Fruit fly (Drosophila melanogaster) whole organism, embryonic: Measurements from ENCODE around the gene Cpr30B.

Source experiments
- Atf3 ChIP-seq: fragments of 200-800 bp; sonication (Bioruptor generic); optimal IDR thresholded peaks from 3 replicates; lab custom pipeline; 2016; ENCODE audit warnings: missing biosample characterization, missing genetic modification characterization
- BtbVII ChIP-seq: fragments of 200-800 bp; sonication (Bioruptor generic); optimal IDR thresholded peaks from 3 replicates; lab custom pipeline; 2017; ENCODE audit warnings: missing biosample characterization, mild to moderate bottlenecking, missing genetic modification characterization
- CG10366 ChIP-seq: fragments of 200-800 bp; sonication (Bioruptor generic); IDR thresholded peaks from 2 replicates; pipeline ENCODE4 v1.3.6; 2022; ENCODE audit warnings: missing biosample characterization, missing genetic modification characterization
- CG10462 ChIP-seq: fragments of 200-800 bp; sonication (Bioruptor generic); optimal IDR thresholded peaks from 2 replicates; lab custom pipeline; 2016; ENCODE audit warnings: missing biosample characterization, missing genetic modification characterization
- CG14050 ChIP-seq: fragments of 200-800 bp; sonication (Bioruptor generic); IDR thresholded peaks from 3 replicates; pipeline ENCODE4 v1.3.6; 2022; ENCODE audit warnings: missing biosample characterization, missing genetic modification characterization
- CG15479 ChIP-seq: fragments of 200-800 bp; sonication (Bioruptor generic); optimal IDR thresholded peaks from 3 replicates; lab custom pipeline; 2019; ENCODE audit warnings: missing biosample characterization, mild to moderate bottlenecking, missing genetic modification characterization, moderate library complexity
- CG1647 ChIP-seq: fragments of 200-800 bp; sonication (Bioruptor generic); optimal IDR thresholded peaks from 3 replicates; lab custom pipeline; 2016; ENCODE audit warnings: missing biosample characterization, missing genetic modification characterization
- CG16815 ChIP-seq: fragments of 200-800 bp; sonication (Bioruptor generic); optimal IDR thresholded peaks from 3 replicates; lab custom pipeline; 2017; ENCODE audit warnings: missing biosample characterization, mild to moderate bottlenecking, missing genetic modification characterization
- CG17912 ChIP-seq: fragments of 200-800 bp; sonication (Bioruptor generic); optimal IDR thresholded peaks from 2 replicates; lab custom pipeline; 2018; ENCODE audit warnings: missing biosample characterization, mild to moderate bottlenecking, missing genetic modification characterization
- CG1792 ChIP-seq: fragments of 200-800 bp; sonication (Bioruptor generic); optimal IDR thresholded peaks from 2 replicates; lab custom pipeline; 2016; ENCODE audit warnings: missing biosample characterization, missing genetic modification characterization
- CG2199 ChIP-seq: fragments of 200-800 bp; sonication (Bioruptor generic); IDR thresholded peaks from 3 replicates; pipeline ENCODE4 v1.3.6; 2022; ENCODE audit warnings: missing biosample characterization, missing genetic modification characterization
- CG2678 ChIP-seq: fragments of 200-800 bp; sonication (Bioruptor generic); optimal IDR thresholded peaks from 3 replicates; lab custom pipeline; 2019; ENCODE audit warnings: missing biosample characterization, mild to moderate bottlenecking, missing genetic modification characterization, moderate library complexity
- CG30431 ChIP-seq: fragments of 200-800 bp; sonication (Bioruptor generic); optimal IDR thresholded peaks from 2 replicates; lab custom pipeline; 2017; ENCODE audit warnings: missing biosample characterization, missing genetic modification characterization
- CG3065 ChIP-seq: fragments of 200-800 bp; sonication (Bioruptor generic); optimal IDR thresholded peaks from 2 replicates; lab custom pipeline; 2016; ENCODE audit warnings: missing biosample characterization, missing genetic modification characterization
- CG43689 ChIP-seq: fragments of 200-800 bp; sonication (Bioruptor generic); IDR thresholded peaks from 2 replicates; pipeline ENCODE4 v1.3.6; 2022; ENCODE audit warnings: missing biosample characterization, missing genetic modification characterization
- CG4424 ChIP-seq: fragments of 200-800 bp; sonication (Bioruptor generic); optimal IDR thresholded peaks from 3 replicates; lab custom pipeline; 2016; ENCODE audit warnings: missing biosample characterization, missing genetic modification characterization
- CG6791 ChIP-seq: fragments of 200-800 bp; sonication (Bioruptor generic); IDR thresholded peaks from 3 replicates; pipeline ENCODE4 v1.3.6; 2022; ENCODE audit warnings: missing biosample characterization, missing genetic modification characterization; ENCODE audit not compliant: partially characterized antibody
- CG7372 ChIP-seq: fragments of 200-800 bp; sonication (Bioruptor generic); IDR thresholded peaks from 2 replicates; pipeline ENCODE4 v1.3.6; 2022; ENCODE audit warnings: missing biosample characterization, missing genetic modification characterization
- CG7786 ChIP-seq: fragments of 200-800 bp; sonication (Bioruptor generic); optimal IDR thresholded peaks from 2 replicates; lab custom pipeline; 2016; ENCODE audit warnings: missing biosample characterization, missing genetic modification characterization
- CG8281 ChIP-seq: fragments of 200-800 bp; sonication (Bioruptor generic); optimal IDR thresholded peaks from 2 replicates; lab custom pipeline; 2018; ENCODE audit warnings: missing biosample characterization, mild to moderate bottlenecking, missing genetic modification characterization, moderate library complexity
- CG9817 ChIP-seq: fragments of 200-800 bp; sonication (Bioruptor generic); optimal IDR thresholded peaks from 2 replicates; lab custom pipeline; 2018; ENCODE audit warnings: missing biosample characterization, mild to moderate bottlenecking, missing genetic modification characterization, moderate library complexity
- Camta ChIP-seq: fragments of 200-800 bp; sonication (Bioruptor generic); optimal IDR thresholded peaks from 2 replicates; lab custom pipeline; 2016; ENCODE audit warnings: missing biosample characterization, missing genetic modification characterization
- Dek ChIP-seq: fragments of 200-800 bp; sonication (Bioruptor generic); optimal IDR thresholded peaks from 3 replicates; lab custom pipeline; 2019; ENCODE audit warnings: missing biosample characterization, mild to moderate bottlenecking, missing genetic modification characterization, moderate library complexity
- Dip3 ChIP-seq: fragments of 200-800 bp; sonication (Bioruptor generic); optimal IDR thresholded peaks from 3 replicates; lab custom pipeline; 2016; ENCODE audit warnings: missing biosample characterization, missing genetic modification characterization
- Fer3 ChIP-seq: fragments of 200-800 bp; sonication (Bioruptor generic); optimal IDR thresholded peaks from 2 replicates; lab custom pipeline; 2018; ENCODE audit warnings: missing biosample characterization, mild to moderate bottlenecking, missing genetic modification characterization, moderate library complexity
- Gug ChIP-seq: fragments of 200-800 bp; sonication (Bioruptor generic); IDR thresholded peaks from 4 replicates; pipeline ENCODE4 v1.3.6; 2022; ENCODE audit warnings: missing biosample characterization, missing genetic modification characterization
- HLH3B ChIP-seq: fragments of 200-800 bp; sonication (Bioruptor generic); IDR thresholded peaks from 2 replicates; pipeline ENCODE4 v1.3.6; 2022; ENCODE audit warnings: missing biosample characterization, missing genetic modification characterization
- Hmr ChIP-seq: fragments of 200-800 bp; sonication (Bioruptor generic); optimal IDR thresholded peaks from 3 replicates; lab custom pipeline; 2017; ENCODE audit warnings: mild to moderate bottlenecking, missing biosample characterization, missing genetic modification reagents, missing genetic modification characterization
- Mrtf ChIP-seq: fragments of 200-800 bp; sonication (Bioruptor generic); IDR thresholded peaks from 3 replicates; pipeline ENCODE4 v1.3.6; 2022; ENCODE audit warnings: missing biosample characterization, missing genetic modification characterization
- NFAT ChIP-seq: fragments of 200-800 bp; sonication (Bioruptor generic); IDR thresholded peaks from 2 replicates; pipeline ENCODE4 v1.3.6; 2022; ENCODE audit warnings: missing biosample characterization, missing genetic modification characterization
- Nf-YA ChIP-seq: fragments of 200-800 bp; sonication (Bioruptor generic); IDR thresholded peaks from 2 replicates; pipeline ENCODE4 v1.3.6; 2022; ENCODE audit warnings: missing biosample characterization, missing genetic modification characterization
- Ptx1 ChIP-seq: fragments of 200-800 bp; sonication (Bioruptor generic); IDR thresholded peaks from 2 replicates; pipeline ENCODE4 v1.3.6; 2022; ENCODE audit warnings: missing biosample characterization, missing genetic modification characterization
- Rx ChIP-seq: fragments of 200-800 bp; sonication (Bioruptor generic); IDR thresholded peaks from 2 replicates; pipeline ENCODE4 v1.3.6; 2022; ENCODE audit warnings: missing biosample characterization, missing genetic modification characterization
- Usf ChIP-seq: fragments of 200-800 bp; sonication (Bioruptor generic); optimal IDR thresholded peaks from 2 replicates; lab custom pipeline; 2017; ENCODE audit warnings: missing genotype, missing biosample characterization, missing genetic modification characterization
- ac ChIP-seq: fragments of 200-800 bp; sonication (Bioruptor generic); optimal IDR thresholded peaks from 3 replicates; lab custom pipeline; 2017; ENCODE audit warnings: missing biosample characterization, mild to moderate bottlenecking, missing genetic modification characterization
- al ChIP-seq: fragments of 200-800 bp; sonication (Bioruptor generic); IDR thresholded peaks from 2 replicates; pipeline ENCODE4 v1.3.6; 2022; ENCODE audit warnings: missing biosample characterization, missing genetic modification characterization
- btn ChIP-seq: fragments of 200-800 bp; sonication (Bioruptor generic); optimal IDR thresholded peaks from 2 replicates; lab custom pipeline; 2016; ENCODE audit warnings: missing biosample characterization, missing genetic modification characterization
- cg ChIP-seq: fragments of 200-800 bp; sonication (Bioruptor generic); optimal IDR thresholded peaks from 3 replicates; lab custom pipeline; 2019; ENCODE audit warnings: missing biosample characterization, mild to moderate bottlenecking, missing genetic modification characterization, moderate library complexity
- chinmo ChIP-seq: fragments of 200-800 bp; sonication (Bioruptor generic); IDR thresholded peaks from 4 replicates; pipeline ENCODE4 v1.3.6; 2022; ENCODE audit warnings: missing biosample characterization, missing genetic modification characterization; ENCODE audit not compliant: partially characterized antibody
- danr ChIP-seq: fragments of 200-800 bp; sonication (Bioruptor generic); IDR thresholded peaks from 2 replicates; pipeline ENCODE4 v1.3.6; 2022; ENCODE audit warnings: missing biosample characterization, missing genetic modification characterization
- dpn ChIP-seq, 2 experiments: fragments of 200-800 bp; sonication (Bioruptor generic); optimal IDR thresholded peaks; 3 replicates each; lab custom pipeline; 2016; ENCODE audit warnings: missing biosample characterization in 2 of 2, missing genetic modification characterization in 2 of 2
- ind ChIP-seq: fragments of 200-800 bp; sonication (Bioruptor generic); optimal IDR thresholded peaks from 3 replicates; lab custom pipeline; 2016; ENCODE audit warnings: missing biosample characterization, missing genetic modification characterization
- insv ChIP-seq, 2 experiments: fragments of 200-800 bp; sonication (Bioruptor generic); optimal IDR thresholded peaks; 3 replicates each; lab custom pipeline; 2016 to 2018; ENCODE audit warnings: missing biosample characterization in 2 of 2, missing genetic modification characterization in 2 of 2
- klu ChIP-seq: fragments of 200-800 bp; sonication (Bioruptor generic); IDR thresholded peaks from 2 replicates; pipeline ENCODE4 v1.3.6; 2022; ENCODE audit warnings: missing biosample characterization, missing genetic modification characterization
- nau ChIP-seq: fragments of 200-800 bp; sonication (Bioruptor generic); optimal IDR thresholded peaks from 3 replicates; lab custom pipeline; 2017; ENCODE audit warnings: missing biosample characterization, mild to moderate bottlenecking, missing genetic modification characterization, missing genetic modification reagents
- pnt ChIP-seq: fragments of 200-800 bp; sonication (Bioruptor generic); optimal IDR thresholded peaks from 3 replicates; lab custom pipeline; 2016; ENCODE audit warnings: missing biosample characterization, missing genetic modification characterization
- pros ChIP-seq: fragments of 200-800 bp; sonication (Bioruptor generic); optimal IDR thresholded peaks from 3 replicates; lab custom pipeline; 2019; ENCODE audit warnings: missing biosample characterization, mild to moderate bottlenecking, missing genetic modification characterization, moderate library complexity
- schlank ChIP-seq: fragments of 200-800 bp; sonication (Bioruptor generic); optimal IDR thresholded peaks from 2 replicates; lab custom pipeline; 2018; ENCODE audit warnings: missing biosample characterization, mild to moderate bottlenecking, missing genetic modification characterization
- tio ChIP-seq: fragments of 200-800 bp; sonication (Bioruptor generic); optimal IDR thresholded peaks from 2 replicates; lab custom pipeline; 2017; ENCODE audit warnings: missing biosample characterization, missing genetic modification characterization, inconsistent platforms
- unc-4 ChIP-seq: fragments of 200-800 bp; sonication (Bioruptor generic); IDR thresholded peaks from 2 replicates; pipeline ENCODE4 v1.3.6; 2022; ENCODE audit warnings: missing biosample characterization, missing genetic modification characterization; ENCODE audit not compliant: partially characterized antibody
- wek ChIP-seq: fragments of 200-800 bp; sonication (Bioruptor generic); optimal IDR thresholded peaks from 3 replicates; lab custom pipeline; 2018; ENCODE audit warnings: missing biosample characterization, mild to moderate bottlenecking, missing genetic modification characterization, moderate library complexity

The Cpr30B gene

DNA sequence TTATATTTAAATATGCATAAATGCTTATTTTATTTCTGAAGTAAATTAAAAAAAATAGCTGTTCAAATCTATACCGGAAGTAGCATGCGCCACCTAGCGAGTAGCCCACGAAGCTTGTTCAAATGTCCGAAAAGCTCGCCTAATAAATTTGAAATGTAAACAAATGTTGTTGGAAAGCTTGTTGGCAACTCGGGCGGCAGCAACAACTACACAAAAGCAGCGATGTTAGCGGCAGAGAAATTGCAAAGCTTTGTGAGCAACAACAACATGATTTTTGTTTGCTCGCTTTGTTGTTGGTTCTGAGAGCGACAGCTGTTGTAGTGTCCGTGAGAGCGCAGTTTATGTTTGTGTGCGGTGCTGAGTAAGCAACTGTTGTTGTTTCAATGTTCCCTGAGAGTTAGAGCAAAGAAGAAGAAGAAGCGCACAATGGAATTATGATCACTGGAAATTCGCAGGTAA, 24.7 kb downstream of the Cpr30B start (continued):
- TF ChIP-seq wek (GFP tag; lab: Kevin White, UChicago), result peak; percentile 99
- TF ChIP-seq Nf-YA (GFP tag; lab: Robert Waterston, UW), result peak; percentile 97
- peak; percentile 94 for TF ChIP-seq CG3065 (GFP tag; lab: Kevin White, UChicago)
- TF ChIP-seq unc-4 (GFP tag; lab: Robert Waterston, UW), result peak; percentile 17; the same call in 1 of the 2 replicates
- peak; percentile 37 for TF ChIP-seq pnt (GFP tag; lab: Kevin White, UChicago)
- peak; percentile 99 for TF ChIP-seq schlank (tag; lab: Kevin White, UChicago)
- TF ChIP-seq Ptx1 (GFP tag; lab: Robert Waterston, UW), result peak; percentile 89
- TF ChIP-seq Hmr (GFP tag; lab: Kevin White, UChicago), result peak; percentile 100
- peak; percentile 95 for TF ChIP-seq Rx (GFP tag; lab: Robert Waterston, UW)
- peak; percentile 49 for TF ChIP-seq klu (GFP tag; lab: Robert Waterston, UW)
- peak; percentile 88 for TF ChIP-seq ind (GFP tag; lab: Kevin White, UChicago)
- TF ChIP-seq NFAT (GFP tag; lab: Robert Waterston, UW), result peak; percentile 98
- peak; percentile 95 for TF ChIP-seq btn (GFP tag; lab: Kevin White, UChicago)
- TF ChIP-seq CG16815 (GFP tag; lab: Kevin White, UChicago), result no peak
- peak; percentile 97 for TF ChIP-seq CG4424 (GFP tag; lab: Kevin White, UChicago)
- TF ChIP-seq pros (GFP tag; lab: Kevin White, UChicago), result no peak
- TF ChIP-seq CG2199 (GFP tag; lab: Robert Waterston, UW), result peak; percentile 88; the same call in 2 of the 3 replicates
- peak; percentile 90 for TF ChIP-seq CG30431 (GFP tag; lab: Kevin White, UChicago)
- no peak for TF ChIP-seq CG6791 (GFP tag; lab: Robert Waterston, UW)
- TF ChIP-seq CG2678, result peak; percentile 95
- peak; percentile 99 for TF ChIP-seq Fer3 (tag; lab: Kevin White, UChicago)
- TF ChIP-seq CG1792 (GFP tag; lab: Kevin White, UChicago), result peak; percentile 88
- peak; percentile 100 for TF ChIP-seq BtbVII (GFP tag; lab: Kevin White, UChicago)
- peak; percentile 75; the same call in 1 of the 2 replicates for TF ChIP-seq danr (GFP tag; lab: Robert Waterston, UW)
- peak; percentile 97 for TF ChIP-seq CG9817 (tag; lab: Kevin White, UChicago)
- peak; percentile 92 for TF ChIP-seq CG7372
- TF ChIP-seq CG1647 (GFP tag; lab: Kevin White, UChicago), result peak; percentile 96
- TF ChIP-seq al (GFP tag; lab: Robert Waterston, UW), result peak; percentile 89
- TF ChIP-seq dpn (GFP tag; optimal IDR thresholded peaks at IDR 0.05; lab: Kevin White, UChicago), result peak; percentile 93 to 95
- TF ChIP-seq insv (GFP tag; optimal IDR thresholded peaks at IDR 0.05; lab: Kevin White, UChicago), result peak; percentile 7 to 87
- peak; percentile 95 for TF ChIP-seq CG14050 (GFP tag; lab: Robert Waterston, UW)
- peak; percentile 92; the same call in 3 of the 4 replicates for TF ChIP-seq chinmo
- peak; percentile 97 for TF ChIP-seq Dek
- peak; percentile 61 for TF ChIP-seq Usf (GFP tag; lab: Kevin White, UChicago)
- peak; percentile 88 for TF ChIP-seq Atf3
- TF ChIP-seq CG7786 (GFP tag; lab: Kevin White, UChicago), result peak; percentile 74
- TF ChIP-seq CG17912 (GFP tag; lab: Kevin White, UChicago), result peak; percentile 100
- TF ChIP-seq CG8281 (tag; lab: Kevin White, UChicago), result peak; percentile 91
- peak; percentile 22 for TF ChIP-seq CG15479 (GFP tag; lab: Kevin White, UChicago)
- TF ChIP-seq ac (GFP tag; lab: Kevin White, UChicago), result peak; percentile 89
- TF ChIP-seq Camta (GFP tag; lab: Kevin White, UChicago), result peak; percentile 97
- TF ChIP-seq Mrtf (GFP tag; lab: Robert Waterston, UW), result peak; percentile 89
- peak; percentile 65; the same call in 3 of the 4 replicates for TF ChIP-seq Gug (GFP tag; lab: Robert Waterston, UW)
- peak; percentile 100 for TF ChIP-seq nau (GFP tag; lab: Kevin White, UChicago)
- TF ChIP-seq Dip3, result peak; percentile 92
- peak; percentile 80 for TF ChIP-seq cg (GFP tag; lab: Kevin White, UChicago)
- peak; percentile 96 for TF ChIP-seq CG43689 (GFP tag; lab: Robert Waterston, UW)
- peak; percentile 95 for TF ChIP-seq HLH3B (GFP tag; lab: Robert Waterston, UW)
- TF ChIP-seq tio (GFP tag; lab: Kevin White, UChicago), result peak; percentile 90
- peak; percentile 92 for TF ChIP-seq CG10462 (GFP tag; lab: Kevin White, UChicago)
- TF ChIP-seq CG10366, result peak; percentile 93
